Worm (Caenorhabditis elegans): Measurements from ENCODE around the gene Y62H9A.14.

The Y62H9A.14 gene

ce11 chrX:11924158-11924557 is 3.1 kb downstream of the Y62H9A.14 start, which contains the start of gene F55G7.1 (continued):
- TF ChIP-seq mep-1 (tag; optimal IDR thresholded peaks at IDR 0.05): no peak
- TF ChIP-seq F26F4.8 (GFP tag; conservative IDR thresholded peaks at IDR 0.05): no peak
- peak in 1 of 2 experiments; percentile 47 for TF ChIP-seq daf-16 (GFP tag; optimal IDR thresholded peaks at IDR 0.05)
- peak; percentile 50 for TF ChIP-seq daf-16 (tag; optimal IDR thresholded peaks at IDR 0.05)
- TF ChIP-seq mes-2 (tag; optimal IDR thresholded peaks at IDR 0.05; ENCODE audit: poor library complexity, severe bottlenecking): peak; percentile 85
- TF ChIP-seq R02D3.7 (tag; optimal IDR thresholded peaks at IDR 0.05): no peak
- TF ChIP-seq dmd-8 (GFP tag; IDR thresholded peaks at IDR 0.05): no peak
- no peak for TF ChIP-seq zag-1 (tag; optimal IDR thresholded peaks at IDR 0.05)
- TF ChIP-seq dmd-9 (GFP tag; IDR thresholded peaks at IDR 0.05): no peak
- no peak for TF ChIP-seq ceh-32 (tag; optimal IDR thresholded peaks at IDR 0.05; ENCODE audit: poor library complexity)
- TF ChIP-seq pqm-1 (tag; optimal IDR thresholded peaks at IDR 0.05): no peak

- TF ChIP-seq pqm-1 (tag; optimal IDR thresholded peaks at IDR 0.05): peak; percentile 29
- no peak for TF ChIP-seq R02D3.7 (tag; optimal IDR thresholded peaks at IDR 0.05)
- no peak for TF ChIP-seq mxl-2 (GFP tag; conservative IDR thresholded peaks at IDR 0.05)
- peak; percentile 59 for TF ChIP-seq dmd-6 (GFP tag; IDR thresholded peaks at IDR 0.05)
- TF ChIP-seq hlh-11 (tag; optimal IDR thresholded peaks at IDR 0.05): peak; percentile 58
- peak; percentile 51 for TF ChIP-seq dve-1 (tag; optimal IDR thresholded peaks at IDR 0.05; ENCODE audit: insufficient read depth)
- TF ChIP-seq lsy-2 (tag; optimal IDR thresholded peaks at IDR 0.05): no peak
- TF ChIP-seq nhr-48 (tag; optimal IDR thresholded peaks at IDR 0.05): peak; percentile 8
- TF ChIP-seq Y75B8A.6 (GFP tag; IDR thresholded peaks at IDR 0.05): no peak
- TF ChIP-seq daf-16 (GFP tag; optimal IDR thresholded peaks at IDR 0.05): no peak
- peak; percentile 75 for TF ChIP-seq daf-16 (tag; optimal IDR thresholded peaks at IDR 0.05)
Measured at ce11 chrX:11925243-11925642, 4.2 kb downstream of the Y62H9A.14 start.

ce11 chrX:11927585-11927984 is 6.6 kb downstream of the Y62H9A.14 start, which contains the start of gene F55G7.4:
F55G7.4 (plus strand) TSS chrX:11927885.
- TF ChIP-seq ceh-20 (GFP tag; IDR thresholded peaks at IDR 0.05) (no peak), madf-9 (GFP tag; conservative IDR thresholded peaks at IDR 0.05) (no peak), lin-29 (GFP tag; IDR thresholded peaks at IDR 0.05) (no peak), spr-3 (GFP tag; optimal IDR thresholded peaks at IDR 0.05) (no peak), lin-1 (GFP tag; IDR thresholded peaks at IDR 0.05) (no peak), F49E8.2 (tag; optimal IDR thresholded peaks at IDR 0.05; ENCODE audit: borderline replicate concordance) (no peak), nhr-77 (tag; optimal IDR thresholded peaks at IDR 0.05) (no peak), lin-13 (GFP tag; optimal IDR thresholded peaks at IDR 0.05) (no peak)

DNA sequence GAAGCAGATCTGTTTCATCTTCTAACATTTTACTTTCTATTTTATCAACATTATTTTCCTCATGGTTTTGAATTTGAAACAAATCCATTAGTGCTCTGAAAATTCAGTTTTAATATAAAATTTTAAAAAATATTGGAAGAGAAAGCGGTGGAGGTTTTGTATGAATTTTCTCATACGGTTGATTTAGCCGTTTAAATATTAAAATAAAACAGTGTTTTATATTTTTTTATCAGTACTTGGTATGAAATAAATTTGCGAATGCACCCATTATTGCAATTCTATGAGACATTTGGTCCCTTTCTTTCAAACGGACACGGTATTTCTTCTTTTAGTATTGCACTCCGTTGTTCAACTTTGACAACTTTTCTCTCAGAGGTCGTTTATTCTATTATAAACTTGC is 10.5 kb downstream of the Y62H9A.14 start, which contains the start of gene dot-1.4:
TSS of gene dot-1.4 (minus strand) at position 101 of the 400 bp plus-strand sequence.
- TF ChIP-seq Y5F2A.4 (GFP tag; optimal IDR thresholded peaks at IDR 0.05): no peak
- TF ChIP-seq saeg-2 (GFP tag; IDR thresholded peaks at IDR 0.05): no peak
- no peak for TF ChIP-seq nhr-6 (tag; optimal IDR thresholded peaks at IDR 0.05)
- TF ChIP-seq unc-39 (tag; optimal IDR thresholded peaks at IDR 0.05): no peak
- TF ChIP-seq nhr-237 (tag; optimal IDR thresholded peaks at IDR 0.05): no peak
- TF ChIP-seq zfp-2 (tag; optimal IDR thresholded peaks at IDR 0.05): no peak
- TF ChIP-seq spr-3 (GFP tag; optimal IDR thresholded peaks at IDR 0.05): no peak
- TF ChIP-seq daf-8 (GFP tag; IDR thresholded peaks at IDR 0.05): no peak
- TF ChIP-seq D1046.2 (GFP tag; IDR thresholded peaks at IDR 0.05): no peak
- no peak for TF ChIP-seq lir-3 (tag; optimal IDR thresholded peaks at IDR 0.05)
- no peak for TF ChIP-seq ceh-62 (tag; optimal IDR thresholded peaks at IDR 0.05)
- TF ChIP-seq F49E8.2 (tag; optimal IDR thresholded peaks at IDR 0.05; ENCODE audit: borderline replicate concordance): no peak

Data from whole organism, L4 larva.